Worm (Caenorhabditis elegans) whole organism, midembryonic: ENCODE data around the gene wht-6.

Source experiments
- T22C8.4 ChIP-seq: fragments of 200-800 bp; sonication (Bioruptor generic); IDR thresholded peaks from 2 replicates; pipeline ENCODE4 v1.3.6; 2022; ENCODE audit warnings: missing genetic modification characterization, missing compliant biosample characterization
- cog-1 ChIP-seq: sonication (generic microtip); optimal IDR thresholded peaks from 2 replicates; lab custom pipeline; 2016; ENCODE audit warnings: missing genetic modification characterization, missing compliant biosample characterization
- flt-1 ChIP-seq: fragments of 200-800 bp; sonication (Bioruptor generic); IDR thresholded peaks from 2 replicates; pipeline ENCODE4 v1.3.6; 2022; ENCODE audit warnings: missing genetic modification characterization, missing compliant biosample characterization
- klf-2 ChIP-seq: fragments of 200-800 bp; sonication (Bioruptor generic); conservative IDR thresholded peaks from 2 replicates; pipeline ENCODE4 v1.3.6; 2022; ENCODE audit warnings: missing genetic modification reagents, missing genetic modification characterization, missing compliant biosample characterization
- med-1 ChIP-seq: sonication (generic microtip); optimal IDR thresholded peaks from 2 replicates; lab custom pipeline; 2017; ENCODE audit warnings: missing genetic modification characterization, mild to moderate bottlenecking, missing compliant biosample characterization, antibody characterized with exemption, missing genetic modification reagents; ENCODE audit not compliant: insufficient read depth
- ref-1 ChIP-seq: fragments of 200-800 bp; sonication (Bioruptor generic); conservative IDR thresholded peaks from 2 replicates; pipeline ENCODE4 v1.3.6; 2022; ENCODE audit warnings: missing genetic modification reagents, missing genetic modification characterization, missing compliant biosample characterization
- tab-1 ChIP-seq: fragments of 200-800 bp; sonication (Bioruptor generic); IDR thresholded peaks from 2 replicates; pipeline ENCODE4 v1.3.6; 2022; ENCODE audit warnings: missing genetic modification characterization, missing compliant biosample characterization
- ztf-23 ChIP-seq: fragments of 200-800 bp; sonication (Bioruptor generic); IDR thresholded peaks from 2 replicates; pipeline ENCODE4 v1.3.6; 2022; ENCODE audit warnings: missing genetic modification reagents, missing genetic modification characterization, missing compliant biosample characterization
- ztf-29 ChIP-seq: fragments of 200-800 bp; sonication (Bioruptor generic); IDR thresholded peaks from 2 replicates; pipeline ENCODE4 v1.3.6; 2022; ENCODE audit warnings: missing genetic modification reagents, missing genetic modification characterization, missing compliant biosample characterization

Gene wht-6

ce11 chrIII:6471451-6471850, at the start of gene wht-6:
Gene wht-6 (plus strand): TSS chrIII:6471751.
- TF ChIP-seq klf-2, result no peak
- no peak for TF ChIP-seq tab-1 (GFP tag; lab: Robert Waterston, UW)
- no peak for TF ChIP-seq cog-1
- TF ChIP-seq med-1 (GFP tag; lab: Kevin White, UChicago), result no peak
- TF ChIP-seq T22C8.4 (GFP tag; lab: Robert Waterston, UW), result no peak
- TF ChIP-seq ref-1 (GFP tag; lab: Robert Waterston, UW), result no peak
- TF ChIP-seq flt-1 (GFP tag; lab: Robert Waterston, UW), result no peak
- TF ChIP-seq ztf-23, result no peak
- TF ChIP-seq ztf-29, result no peak

ce11 chrIII:6421973-6422511, 49.5 kb upstream of the wht-6 start:
- TF ChIP-seq med-1 (GFP tag; lab: Kevin White, UChicago) (no peak), cog-1 (no peak), T22C8.4 (GFP tag; lab: Robert Waterston, UW) (no peak), ref-1 (GFP tag; lab: Robert Waterston, UW) (no peak), ztf-23 (no peak), klf-2 (no peak)

ce11 chrIII:6422721-6423120, 48.8 kb upstream of the wht-6 start:
- no peak for TF ChIP-seq ztf-29
- TF ChIP-seq T22C8.4 (GFP tag; lab: Robert Waterston, UW), result no peak

- TF ChIP-seq flt-1 (GFP tag; lab: Robert Waterston, UW) (no peak), tab-1 (GFP tag; lab: Robert Waterston, UW) (no peak), klf-2 (no peak), cog-1 (no peak)
Observed at ce11 chrIII:6427205-6427604, 44.3 kb upstream of the wht-6 start, which contains the start of gene C05D11.8. Gene C05D11.8 (minus strand): TSS chrIII:6427305.

ce11 chrIII:6430834-6431233, 40.7 kb upstream of the wht-6 start, which contains the start of gene popl-1:
Gene popl-1 (minus strand): TSS chrIII:6430934.
- TF ChIP-seq klf-2 (no peak), med-1 (GFP tag; lab: Kevin White, UChicago) (no peak), ref-1 (GFP tag; lab: Robert Waterston, UW) (no peak), cog-1 (no peak), tab-1 (GFP tag; lab: Robert Waterston, UW) (no peak), flt-1 (GFP tag; lab: Robert Waterston, UW) (no peak), ztf-29 (no peak), ztf-23 (no peak), T22C8.4 (GFP tag; lab: Robert Waterston, UW) (no peak)

ce11 chrIII:6431766-6432228, 39.8 kb upstream of the wht-6 start, which contains the start of the genes mrps-17 and txdc-9:
Gene mrps-17 (minus strand): TSS chrIII:6431798.
Gene txdc-9 (plus strand): TSS chrIII:6432178.
- peak; percentile 68; the same call in 1 of the 2 replicates for TF ChIP-seq flt-1 (GFP tag; lab: Robert Waterston, UW)
- no peak for TF ChIP-seq cog-1

ce11 chrIII:6432939-6433338, 38.6 kb upstream of the wht-6 start, which contains the start of gene vps-16:
Gene vps-16 (plus strand): TSS chrIII:6433239.
- no peak for TF ChIP-seq klf-2
- no peak for TF ChIP-seq cog-1
- no peak for TF ChIP-seq ztf-23
- TF ChIP-seq flt-1 (GFP tag; lab: Robert Waterston, UW), result no peak
- TF ChIP-seq med-1 (GFP tag; lab: Kevin White, UChicago), result no peak
- TF ChIP-seq tab-1 (GFP tag; lab: Robert Waterston, UW), result no peak
- no peak for TF ChIP-seq ztf-29
- TF ChIP-seq ref-1 (GFP tag; lab: Robert Waterston, UW), result no peak
- TF ChIP-seq T22C8.4 (GFP tag; lab: Robert Waterston, UW), result no peak

ce11 chrIII:6436308-6436707, 35.2 kb upstream of the wht-6 start, which contains the start of gene C05D11.1:
Gene C05D11.1 (plus strand): TSS chrIII:6436608.
- TF ChIP-seq T22C8.4 (GFP tag; lab: Robert Waterston, UW) (no peak), ztf-29 (no peak), flt-1 (GFP tag; lab: Robert Waterston, UW) (no peak), klf-2 (no peak), cog-1 (no peak)

ce11 chrIII:6439854-6440253, 31.7 kb upstream of the wht-6 start:
- no peak for TF ChIP-seq T22C8.4 (GFP tag; lab: Robert Waterston, UW)
- no peak for TF ChIP-seq tab-1 (GFP tag; lab: Robert Waterston, UW)
- no peak for TF ChIP-seq ztf-23
- TF ChIP-seq ztf-29, result no peak
- no peak for TF ChIP-seq flt-1 (GFP tag; lab: Robert Waterston, UW)
- TF ChIP-seq klf-2, result no peak
- TF ChIP-seq cog-1, result no peak
- TF ChIP-seq ref-1 (GFP tag; lab: Robert Waterston, UW), result no peak
- TF ChIP-seq med-1 (GFP tag; lab: Kevin White, UChicago), result no peak

ce11 chrIII:6442305-6443125, 29.0 kb upstream of the wht-6 start, which contains the start of gene mel-32:
Gene mel-32 (minus strand): TSS chrIII:6443000.
- no peak for TF ChIP-seq med-1 (GFP tag; lab: Kevin White, UChicago)
- TF ChIP-seq ref-1 (GFP tag; lab: Robert Waterston, UW), result no peak
- TF ChIP-seq tab-1 (GFP tag; lab: Robert Waterston, UW), result no peak
- no peak for TF ChIP-seq ztf-29
- no peak for TF ChIP-seq klf-2
- no peak for TF ChIP-seq flt-1 (GFP tag; lab: Robert Waterston, UW)
- TF ChIP-seq T22C8.4 (GFP tag; lab: Robert Waterston, UW), result no peak
- TF ChIP-seq ztf-23, result no peak
- TF ChIP-seq cog-1, result no peak
